Worm (Caenorhabditis elegans) whole organism, L2 larva: ENCODE measurements around the gene Y39A1A.21.

ENCODE experiments used
- lin-13 ChIP-seq: fragments of 150-350 bp; optimal IDR thresholded peaks from 2 replicates; lab custom pipeline; 2014; ENCODE audit warnings: missing biosample characterization, missing genetic modification reagents, missing genetic modification characterization
- lin-39 ChIP-seq: fragments of 150-350 bp; optimal IDR thresholded peaks from 2 replicates; lab custom pipeline; 2014; ENCODE audit warnings: missing biosample characterization, missing genetic modification reagents, missing genetic modification characterization

DNA sequence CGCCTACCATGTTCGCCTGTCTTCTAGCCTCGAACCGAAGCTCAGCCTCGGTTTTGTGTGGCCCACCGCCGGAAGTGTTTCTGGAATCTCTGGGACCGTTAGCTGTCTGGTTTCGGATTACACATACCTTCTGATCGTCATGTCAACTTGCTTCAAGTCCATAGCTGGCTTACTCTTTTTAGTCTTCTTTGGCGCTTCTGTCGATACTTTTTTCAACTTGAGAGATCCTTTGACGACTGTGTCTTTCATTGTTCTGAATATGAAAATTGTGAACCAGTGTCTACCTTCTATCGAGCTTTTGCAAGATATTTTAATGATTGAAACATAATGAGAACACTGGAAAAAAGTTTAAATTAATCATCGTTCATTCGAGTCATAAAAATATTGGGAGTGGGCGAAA lies 33.7 kb upstream of the Y39A1A.21 start, which contains the start of gene K01G5.8:
- TF ChIP-seq lin-13 (GFP tag; lab: Kevin White, UChicago) (no peak), lin-39 (no peak)
